Fruit fly (Drosophila melanogaster) whole organism, embryonic: ENCODE data around the gene CG34117.
A peak's percentile ranks its signal among the peaks of the same experiment; 100 is the strongest.

Source experiments
- ATbp ChIP-seq: fragments of 200-800 bp; sonication (Bioruptor generic); optimal IDR thresholded peaks from 2 replicates; lab custom pipeline; 2017; ENCODE audit warnings: missing biosample characterization, mild to moderate bottlenecking, missing genetic modification characterization, missing genetic modification reagents
- Antp ChIP-seq: fragments of 200-800 bp; sonication (Bioruptor generic); optimal IDR thresholded peaks from 3 replicates; lab custom pipeline; 2016; ENCODE audit warnings: missing biosample characterization, missing genetic modification characterization
- Atf6 ChIP-seq: fragments of 200-800 bp; sonication (Bioruptor generic); IDR thresholded peaks from 2 replicates; pipeline ENCODE4 v1.3.6; 2022; ENCODE audit warnings: missing biosample characterization, missing genetic modification characterization
- Bteb2 ChIP-seq: fragments of 200-800 bp; sonication (Bioruptor generic); optimal IDR thresholded peaks from 2 replicates; lab custom pipeline; 2016; ENCODE audit warnings: missing biosample characterization, missing genetic modification characterization
- C15 ChIP-seq: fragments of 200-800 bp; sonication (Bioruptor generic); IDR thresholded peaks from 3 replicates; pipeline ENCODE4 v1.3.6; 2022; ENCODE audit warnings: missing biosample characterization, missing genetic modification characterization
- CG10462 ChIP-seq: fragments of 200-800 bp; sonication (Bioruptor generic); optimal IDR thresholded peaks from 2 replicates; lab custom pipeline; 2016; ENCODE audit warnings: missing biosample characterization, missing genetic modification characterization
- CG10959 ChIP-seq: fragments of 200-800 bp; sonication (Bioruptor generic); IDR thresholded peaks from 2 replicates; pipeline ENCODE4 v1.3.6; 2022; ENCODE audit warnings: missing biosample characterization, missing genetic modification characterization
- CG11247 ChIP-seq: fragments of 200-800 bp; sonication (Bioruptor generic); IDR thresholded peaks from 2 replicates; pipeline ENCODE4 v1.3.6; 2022; ENCODE audit warnings: missing biosample characterization, missing genetic modification characterization
- CG11456 ChIP-seq: fragments of 200-800 bp; sonication (Bioruptor generic); IDR thresholded peaks from 3 replicates; pipeline ENCODE4 v1.3.6; 2022; ENCODE audit warnings: missing biosample characterization, missing genetic modification characterization
- CG11723 ChIP-seq: fragments of 200-800 bp; sonication (Bioruptor generic); optimal IDR thresholded peaks from 2 replicates; lab custom pipeline; 2017; ENCODE audit warnings: missing biosample characterization, mild to moderate bottlenecking, missing genetic modification characterization
- CG12155 ChIP-seq: fragments of 200-800 bp; sonication (Bioruptor generic); optimal IDR thresholded peaks from 3 replicates; lab custom pipeline; 2016; ENCODE audit warnings: missing biosample characterization, missing genetic modification characterization
- CG12219 ChIP-seq: fragments of 200-800 bp; sonication (Bioruptor generic); optimal IDR thresholded peaks from 3 replicates; lab custom pipeline; 2018; ENCODE audit warnings: missing biosample characterization, mild to moderate bottlenecking, missing genetic modification characterization
- CG12744 ChIP-seq: fragments of 200-800 bp; sonication (Bioruptor generic); optimal IDR thresholded peaks from 2 replicates; lab custom pipeline; 2016; ENCODE audit warnings: missing biosample characterization, missing genetic modification characterization
- CG1792 ChIP-seq: fragments of 200-800 bp; sonication (Bioruptor generic); optimal IDR thresholded peaks from 2 replicates; lab custom pipeline; 2016; ENCODE audit warnings: missing biosample characterization, missing genetic modification characterization
- CG30020 ChIP-seq: fragments of 200-800 bp; optimal IDR thresholded peaks from 2 replicates; lab custom pipeline; 2019; ENCODE audit warnings: missing biosample characterization, mild to moderate bottlenecking, missing genetic modification characterization, moderate library complexity
- CG4404 ChIP-seq: fragments of 200-800 bp; sonication (Bioruptor generic); IDR thresholded peaks from 2 replicates; pipeline ENCODE4 v1.3.6; 2022; ENCODE audit warnings: missing biosample characterization, missing genetic modification characterization
- CG5953 ChIP-seq: fragments of 200-800 bp; sonication (Bioruptor generic); IDR thresholded peaks from 2 replicates; pipeline ENCODE4 v1.3.6; 2022; ENCODE audit warnings: missing biosample characterization, missing genetic modification characterization
- CG6654 ChIP-seq: fragments of 200-800 bp; sonication (Bioruptor generic); optimal IDR thresholded peaks from 2 replicates; lab custom pipeline; 2017; ENCODE audit warnings: missing biosample characterization, mild to moderate bottlenecking, missing genetic modification characterization
- CG7556 ChIP-seq: fragments of 200-800 bp; sonication (Bioruptor generic); optimal IDR thresholded peaks from 2 replicates; lab custom pipeline; 2017; ENCODE audit warnings: missing biosample characterization, mild to moderate bottlenecking, missing genetic modification characterization
- CG7745 ChIP-seq: fragments of 200-800 bp; sonication (Bioruptor generic); optimal IDR thresholded peaks from 2 replicates; lab custom pipeline; 2018; ENCODE audit warnings: missing biosample characterization, mild to moderate bottlenecking, missing genetic modification characterization, moderate library complexity
- CG7839 ChIP-seq: fragments of 200-800 bp; sonication (Bioruptor generic); optimal IDR thresholded peaks from 3 replicates; lab custom pipeline; 2018; ENCODE audit warnings: missing biosample characterization, mild to moderate bottlenecking, missing genetic modification characterization, moderate library complexity
- CG8359 ChIP-seq: fragments of 200-800 bp; sonication (Bioruptor generic); optimal IDR thresholded peaks from 2 replicates; lab custom pipeline; 2017; ENCODE audit warnings: missing biosample characterization, mild to moderate bottlenecking, missing genetic modification characterization, borderline replicate concordance
- CG9876 ChIP-seq: fragments of 200-800 bp; sonication (Bioruptor generic); optimal IDR thresholded peaks from 2 replicates; lab custom pipeline; 2016; ENCODE audit warnings: missing biosample characterization, missing genetic modification characterization
- CTCF ChIP-seq: fragments of 200-800 bp; sonication (Bioruptor generic); optimal IDR thresholded peaks from 2 replicates; lab custom pipeline; 2017; ENCODE audit warnings: missing biosample characterization, mild to moderate bottlenecking, missing genetic modification characterization, moderate library complexity
- CoRest ChIP-seq: fragments of 200-800 bp; sonication (Bioruptor generic); optimal IDR thresholded peaks from 3 replicates; lab custom pipeline; 2018; ENCODE audit warnings: missing biosample characterization, mild to moderate bottlenecking, missing genetic modification characterization, moderate library complexity
- D19A ChIP-seq: fragments of 200-800 bp; optimal IDR thresholded peaks from 3 replicates; lab custom pipeline; 2019; ENCODE audit warnings: missing biosample characterization, mild to moderate bottlenecking, missing genetic modification characterization, moderate library complexity
- Dad ChIP-seq: fragments of 200-800 bp; sonication (Bioruptor generic); optimal IDR thresholded peaks from 3 replicates; lab custom pipeline; 2016; ENCODE audit warnings: missing biosample characterization, missing genetic modification characterization
- Fer2 ChIP-seq: fragments of 200-800 bp; sonication (Bioruptor generic); optimal IDR thresholded peaks from 2 replicates; lab custom pipeline; 2018; ENCODE audit warnings: missing biosample characterization, mild to moderate bottlenecking, missing genetic modification characterization, moderate library complexity
- Hand ChIP-seq: fragments of 200-800 bp; sonication (Bioruptor generic); optimal IDR thresholded peaks from 2 replicates; lab custom pipeline; 2017; ENCODE audit warnings: mild to moderate bottlenecking, missing biosample characterization, missing genetic modification reagents, missing genetic modification characterization
- Hey ChIP-seq: fragments of 200-800 bp; sonication (Bioruptor generic); optimal IDR thresholded peaks from 3 replicates; lab custom pipeline; 2018; ENCODE audit warnings: missing biosample characterization, mild to moderate bottlenecking, missing genetic modification characterization
- Hmx ChIP-seq: fragments of 200-800 bp; sonication (Bioruptor generic); optimal IDR thresholded peaks from 2 replicates; lab custom pipeline; 2016; ENCODE audit warnings: missing biosample characterization, missing genetic modification characterization
- MESR4 ChIP-seq: fragments of 200-800 bp; sonication (Bioruptor generic); optimal IDR thresholded peaks from 2 replicates; lab custom pipeline; 2018; ENCODE audit warnings: missing biosample characterization, mild to moderate bottlenecking, missing genetic modification characterization, moderate library complexity
- NC2β ChIP-seq: fragments of 200-800 bp; sonication (Bioruptor generic); optimal IDR thresholded peaks from 2 replicates; lab custom pipeline; 2016; ENCODE audit warnings: missing biosample characterization, missing genetic modification characterization
- NfI ChIP-seq: fragments of 200-800 bp; sonication (Bioruptor generic); optimal IDR thresholded peaks from 3 replicates; lab custom pipeline; 2018; ENCODE audit warnings: missing biosample characterization, mild to moderate bottlenecking, missing genetic modification characterization, moderate library complexity
- Pdp1 ChIP-seq, 2 experiments: fragments of 200-800 bp; sonication (Bioruptor generic); optimal IDR thresholded peaks; 3 replicates each; lab custom pipeline; 2016; ENCODE audit warnings: missing biosample characterization in 2 of 2, missing genetic modification characterization in 2 of 2, mild to moderate bottlenecking in 1 of 2, moderate library complexity in 1 of 2
- Sox102F ChIP-seq: fragments of 200-800 bp; sonication (Bioruptor generic); optimal IDR thresholded peaks from 2 replicates; lab custom pipeline; 2018; ENCODE audit warnings: missing biosample characterization, mild to moderate bottlenecking, missing genetic modification characterization, moderate library complexity
- Xbp1 ChIP-seq: fragments of 200-800 bp; sonication (Bioruptor generic); optimal IDR thresholded peaks from 3 replicates; lab custom pipeline; 2016; ENCODE audit warnings: missing biosample characterization, mild to moderate bottlenecking, missing genetic modification characterization
- Xrp1 ChIP-seq: fragments of 200-800 bp; sonication (Bioruptor generic); IDR thresholded peaks from 2 replicates; pipeline ENCODE4 v1.3.6; 2022; ENCODE audit warnings: missing biosample characterization, missing genetic modification characterization
- crc ChIP-seq: fragments of 200-800 bp; sonication (Bioruptor generic); optimal IDR thresholded peaks from 2 replicates; lab custom pipeline; 2016; ENCODE audit warnings: missing biosample characterization, missing genetic modification characterization
- danr ChIP-seq: fragments of 200-800 bp; sonication (Bioruptor generic); IDR thresholded peaks from 2 replicates; pipeline ENCODE4 v1.3.6; 2022; ENCODE audit warnings: missing biosample characterization, missing genetic modification characterization
- hbn ChIP-seq: fragments of 200-800 bp; sonication (Bioruptor generic); IDR thresholded peaks from 2 replicates; pipeline ENCODE4 v1.3.6; 2022; ENCODE audit warnings: missing biosample characterization, missing genetic modification characterization; ENCODE audit not compliant: partially characterized antibody
- jigr1 ChIP-seq: fragments of 200-800 bp; sonication (Bioruptor generic); IDR thresholded peaks from 3 replicates; pipeline ENCODE4 v1.3.6; 2022; ENCODE audit warnings: missing biosample characterization, missing genetic modification characterization
- lab ChIP-seq: fragments of 200-800 bp; sonication (Bioruptor generic); optimal IDR thresholded peaks from 3 replicates; lab custom pipeline; 2017; ENCODE audit warnings: missing biosample characterization, missing genetic modification characterization, mild to moderate bottlenecking, moderate library complexity, missing genetic modification reagents
- nerfin-2 ChIP-seq: fragments of 200-800 bp; sonication (Bioruptor generic); IDR thresholded peaks from 2 replicates; pipeline ENCODE4 v1.3.6; 2022; ENCODE audit warnings: missing biosample characterization, missing genetic modification characterization; ENCODE audit not compliant: partially characterized antibody
- p53 ChIP-seq: fragments of 200-800 bp; sonication (Bioruptor generic); optimal IDR thresholded peaks from 2 replicates; lab custom pipeline; 2016; ENCODE audit warnings: missing biosample characterization, missing genetic modification characterization
- pfk ChIP-seq: fragments of 200-800 bp; sonication (Bioruptor generic); optimal IDR thresholded peaks from 2 replicates; lab custom pipeline; 2018; ENCODE audit warnings: missing biosample characterization, mild to moderate bottlenecking, missing genetic modification characterization, moderate library complexity
- pzg ChIP-seq: fragments of 200-800 bp; sonication (Bioruptor generic); optimal IDR thresholded peaks from 3 replicates; lab custom pipeline; 2018; ENCODE audit warnings: missing biosample characterization, mild to moderate bottlenecking, missing genetic modification characterization, moderate library complexity
- ro ChIP-seq: fragments of 200-800 bp; sonication (Bioruptor generic); IDR thresholded peaks from 2 replicates; pipeline ENCODE4 v1.3.6; 2022; ENCODE audit warnings: missing biosample characterization, missing genetic modification characterization
- toy ChIP-seq: fragments of 200-800 bp; sonication (Bioruptor generic); IDR thresholded peaks from 2 replicates; pipeline ENCODE4 v1.3.6; 2022; ENCODE audit warnings: missing biosample characterization, missing genetic modification characterization
- trem ChIP-seq: fragments of 200-800 bp; optimal IDR thresholded peaks from 3 replicates; lab custom pipeline; 2019; ENCODE audit warnings: missing biosample characterization, mild to moderate bottlenecking, missing genetic modification characterization, moderate library complexity
- vnd ChIP-seq: fragments of 200-800 bp; sonication (Bioruptor generic); IDR thresholded peaks from 3 replicates; pipeline ENCODE4 v1.3.6; 2022; ENCODE audit warnings: missing biosample characterization, missing genetic modification characterization; ENCODE audit not compliant: partially characterized antibody
- z ChIP-seq: fragments of 200-800 bp; sonication (Bioruptor generic); IDR thresholded peaks from 3 replicates; pipeline ENCODE4 v1.3.6; 2022; ENCODE audit warnings: missing biosample characterization, missing genetic modification characterization

The CG34117 gene

DNA sequence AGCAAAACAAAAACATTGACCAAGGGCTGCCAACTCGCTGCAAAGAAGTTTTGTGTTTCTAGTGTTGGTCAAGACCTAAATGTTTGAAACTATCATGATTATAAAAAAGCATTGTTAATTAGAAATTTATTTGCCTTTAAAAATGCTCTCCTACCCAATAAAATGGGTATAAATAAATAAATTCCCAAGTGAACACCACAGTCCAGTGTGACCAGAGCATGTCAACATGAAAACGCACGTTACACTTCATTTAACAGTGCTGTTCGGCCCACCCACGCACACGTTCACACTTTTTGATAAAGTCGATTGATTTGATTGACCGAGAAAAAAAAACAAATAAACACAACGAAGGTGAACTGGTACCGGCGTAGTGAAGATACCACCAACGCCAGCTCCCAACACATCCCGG is 4.3 kb upstream of the CG34117 start, which contains the start of the genes CG9356, BBIP1 and CG8135 (continued):
- TF ChIP-seq CTCF (peak; percentile 2), CG30020 (peak; percentile 59), CoRest (tag; lab: Kevin White, UChicago) (peak; percentile 72), Xbp1 (GFP tag; lab: Kevin White, UChicago) (peak; percentile 85), CG1792 (GFP tag; lab: Kevin White, UChicago) (peak; percentile 66), Hey (tag; lab: Kevin White, UChicago) (no peak), C15 (GFP tag; lab: Robert Waterston, UW) (no peak), nerfin-2 (no peak), crc (peak; percentile 61), MESR4 (GFP tag; lab: Kevin White, UChicago) (peak; percentile 91), ATbp (GFP tag; lab: Kevin White, UChicago) (no peak), CG4404 (GFP tag; lab: Robert Waterston, UW) (peak; percentile 37; the same call in 1 of the 2 replicates), vnd (GFP tag; lab: Robert Waterston, UW) (no peak), CG7556 (peak; percentile 66), NfI (GFP tag; lab: Kevin White, UChicago) (peak; percentile 72), Hand (GFP tag; lab: Kevin White, UChicago) (no peak), ro (GFP tag; lab: Robert Waterston, UW) (no peak), CG10462 (GFP tag; lab: Kevin White, UChicago) (peak; percentile 74), danr (GFP tag; lab: Robert Waterston, UW) (no peak), jigr1 (GFP tag; lab: Robert Waterston, UW) (no peak), CG12155 (GFP tag; lab: Kevin White, UChicago) (peak; percentile 81), Xrp1 (GFP tag; lab: Robert Waterston, UW) (peak; percentile 75), Pdp1 (GFP tag; optimal IDR thresholded peaks at IDR 0.05; lab: Kevin White, UChicago) (peak; percentile 79 to 81), Hmx (no peak), CG11723 (GFP tag; lab: Kevin White, UChicago) (no peak), toy (GFP tag; lab: Robert Waterston, UW) (no peak), Fer2 (tag; lab: Kevin White, UChicago) (peak; percentile 44), CG12744 (GFP tag; lab: Kevin White, UChicago) (peak; percentile 68), CG6654 (GFP tag; lab: Kevin White, UChicago) (no peak), NC2β (peak; percentile 88), Bteb2 (peak; percentile 82), trem (tag; lab: Kevin White, UChicago) (peak; percentile 100), Sox102F (GFP tag; lab: Kevin White, UChicago) (no peak), CG7745 (tag; lab: Kevin White, UChicago) (no peak), Dad (GFP tag; lab: Kevin White, UChicago) (peak; percentile 81), z (GFP tag; lab: Robert Waterston, UW) (no peak), CG9876 (peak; percentile 61), CG8359 (GFP tag; lab: Kevin White, UChicago) (no peak), D19A (tag; lab: Kevin White, UChicago) (no peak), hbn (no peak), CG11456 (GFP tag; lab: Robert Waterston, UW) (peak; percentile 75), CG10959 (GFP tag; lab: Robert Waterston, UW) (no peak), CG12219 (GFP tag; lab: Kevin White, UChicago) (no peak), lab (GFP tag; lab: Kevin White, UChicago) (no peak), CG7839 (tag; lab: Kevin White, UChicago) (no peak), CG11247 (GFP tag; lab: Robert Waterston, UW) (peak; percentile 54; the same call in 1 of the 2 replicates), p53 (GFP tag; lab: Kevin White, UChicago) (peak; percentile 60), Antp (GFP tag; lab: Kevin White, UChicago) (peak; percentile 73), Atf6 (GFP tag; lab: Robert Waterston, UW) (peak; percentile 69), pfk (GFP tag; lab: Kevin White, UChicago) (no peak), pzg (GFP tag; lab: Kevin White, UChicago) (peak; percentile 96), CG5953 (GFP tag; lab: Robert Waterston, UW) (peak; percentile 51; the same call in 1 of the 2 replicates)
